Worm (Caenorhabditis elegans) whole organism, young adult: ENCODE data around the gene T26C11.4.

Experiments
- B0019.2 ChIP-seq: fragments of 200-800 bp; sonication (Bioruptor generic); conservative IDR thresholded peaks from 2 replicates; pipeline ENCODE4 v1.3.6; 2022; ENCODE audit warnings: missing genetic modification reagents, missing genetic modification characterization, missing compliant biosample characterization
- B0035.1 ChIP-seq: sonication (generic microtip); optimal IDR thresholded peaks from 2 replicates; lab custom pipeline; 2016; ENCODE audit warnings: missing genetic modification characterization, mild to moderate bottlenecking, missing compliant biosample characterization, missing genotype, missing genetic modification reagents
- B0336.3 ChIP-seq: fragments of 200-800 bp; sonication (Bioruptor generic); IDR thresholded peaks from 2 replicates; pipeline ENCODE4 v1.3.6; 2022; ENCODE audit warnings: missing genetic modification characterization, missing compliant biosample characterization
- C06A6.2 ChIP-seq: fragments of 200-800 bp; sonication (Bioruptor generic); conservative IDR thresholded peaks from 2 replicates; pipeline ENCODE4 v1.3.6; 2022; ENCODE audit warnings: missing genetic modification characterization, missing compliant biosample characterization
- F10E7.11 ChIP-seq: sonication (generic microtip); optimal IDR thresholded peaks from 2 replicates; lab custom pipeline; 2017; ENCODE audit warnings: mild to moderate bottlenecking, missing genetic modification characterization, moderate library complexity, missing compliant biosample characterization
- F33H1.4 ChIP-seq: fragments of 200-800 bp; sonication (Bioruptor generic); IDR thresholded peaks from 2 replicates; pipeline ENCODE4 v1.3.6; 2022; ENCODE audit warnings: missing genetic modification reagents, missing genetic modification characterization, missing compliant biosample characterization
- F52B5.7 ChIP-seq: sonication (generic microtip); optimal IDR thresholded peaks from 2 replicates; lab custom pipeline; 2016; ENCODE audit warnings: mild to moderate bottlenecking, missing genetic modification characterization, missing compliant biosample characterization
- F55B11.4 ChIP-seq: sonication (generic microtip); optimal IDR thresholded peaks from 2 replicates; lab custom pipeline; 2016; ENCODE audit warnings: missing compliant biosample characterization, missing genetic modification characterization, borderline replicate concordance; ENCODE audit not compliant: insufficient read depth
- F57C9.4 ChIP-seq: sonication (generic microtip); optimal IDR thresholded peaks from 2 replicates; lab custom pipeline; 2017; ENCODE audit warnings: mild to moderate bottlenecking, missing genetic modification characterization, missing compliant biosample characterization
- T26A5.8 ChIP-seq: sonication (generic microtip); optimal IDR thresholded peaks from 2 replicates; lab custom pipeline; 2016; ENCODE audit warnings: missing genetic modification characterization, missing compliant biosample characterization
- Y53G8AR.9 ChIP-seq: fragments of 200-800 bp; sonication (Bioruptor generic); conservative IDR thresholded peaks from 2 replicates; pipeline ENCODE4 v1.3.6; 2022; ENCODE audit warnings: missing genetic modification reagents, missing genetic modification characterization, missing compliant biosample characterization
- akir-1 ChIP-seq: fragments of 200-800 bp; sonication (Bioruptor generic); optimal IDR thresholded peaks from 2 replicates; lab custom pipeline; 2018; ENCODE audit warnings: mild to moderate bottlenecking, missing genetic modification characterization, moderate library complexity, missing compliant biosample characterization
- aptf-2 ChIP-seq: fragments of 200-800 bp; sonication (Bioruptor generic); conservative IDR thresholded peaks from 2 replicates; pipeline ENCODE4 v1.3.6; 2022; ENCODE audit warnings: missing genetic modification reagents, missing genetic modification characterization, missing compliant biosample characterization
- athp-1 ChIP-seq: sonication (generic microtip); optimal IDR thresholded peaks from 2 replicates; lab custom pipeline; 2017; ENCODE audit warnings: mild to moderate bottlenecking, missing genetic modification characterization, missing compliant biosample characterization
- attf-3 ChIP-seq: fragments of 200-800 bp; sonication (Bioruptor generic); conservative IDR thresholded peaks from 2 replicates; pipeline ENCODE4 v1.3.6; 2022; ENCODE audit warnings: missing genetic modification reagents, missing genetic modification characterization, missing compliant biosample characterization
- attf-6 ChIP-seq: fragments of 200-800 bp; sonication (Bioruptor generic); IDR thresholded peaks from 2 replicates; pipeline ENCODE4 v1.3.6; 2022; ENCODE audit warnings: missing genetic modification reagents, missing genetic modification characterization, missing compliant biosample characterization
- bed-1 ChIP-seq: fragments of 200-800 bp; sonication (Bioruptor generic); IDR thresholded peaks from 2 replicates; pipeline ENCODE4 v1.3.6; 2022; ENCODE audit warnings: missing genetic modification reagents, missing genetic modification characterization, missing compliant biosample characterization
- ceh-40 ChIP-seq: fragments of 200-800 bp; sonication (Bioruptor generic); IDR thresholded peaks from 2 replicates; pipeline ENCODE4 v1.3.6; 2022; ENCODE audit warnings: missing genetic modification characterization, missing compliant biosample characterization
- die-1 ChIP-seq: sonication (generic microtip); optimal IDR thresholded peaks from 2 replicates; lab custom pipeline; 2016; ENCODE audit warnings: missing genotype, mild to moderate bottlenecking, missing genetic modification characterization, missing compliant biosample characterization
- efl-1 ChIP-seq: fragments of 150-350 bp; optimal IDR thresholded peaks from 2 replicates; lab custom pipeline; 2014; ENCODE audit warnings: missing biosample characterization, missing genetic modification reagents, missing genetic modification characterization
- hlh-12 ChIP-seq: sonication (generic microtip); optimal IDR thresholded peaks from 2 replicates; lab custom pipeline; 2016; ENCODE audit warnings: missing genetic modification characterization, missing compliant biosample characterization
- hrde-1 ChIP-seq: sonication (generic microtip); optimal IDR thresholded peaks from 2 replicates; lab custom pipeline; 2016; ENCODE audit warnings: missing genetic modification characterization, mild to moderate bottlenecking, missing compliant biosample characterization, moderate library complexity, missing genotype, missing genetic modification reagents, borderline replicate concordance
- lir-1 ChIP-seq: fragments of 200-800 bp; sonication (Bioruptor generic); conservative IDR thresholded peaks from 2 replicates; pipeline ENCODE4 v1.3.6; 2022; ENCODE audit warnings: missing genetic modification reagents, missing genetic modification characterization, missing compliant biosample characterization
- lsy-27 ChIP-seq: sonication (generic microtip); optimal IDR thresholded peaks from 2 replicates; lab custom pipeline; 2017; ENCODE audit warnings: missing genetic modification characterization, mild to moderate bottlenecking, missing compliant biosample characterization, antibody characterized with exemption, missing genotype, borderline replicate concordance; ENCODE audit not compliant: insufficient read depth
- madf-3 ChIP-seq: fragments of 200-800 bp; sonication (Bioruptor generic); IDR thresholded peaks from 2 replicates; pipeline ENCODE4 v1.3.6; 2022; ENCODE audit warnings: missing genetic modification reagents, missing genetic modification characterization, missing compliant biosample characterization
- madf-8 ChIP-seq: fragments of 200-800 bp; sonication (Bioruptor generic); conservative IDR thresholded peaks from 2 replicates; pipeline ENCODE4 v1.3.6; 2022; ENCODE audit warnings: missing genetic modification reagents, missing genetic modification characterization, missing compliant biosample characterization
- mcd-1 ChIP-seq: fragments of 200-800 bp; sonication (Bioruptor generic); IDR thresholded peaks from 2 replicates; pipeline ENCODE4 v1.3.6; 2022; ENCODE audit warnings: missing genetic modification reagents, missing genetic modification characterization, missing compliant biosample characterization
- nfya-2 ChIP-seq: fragments of 200-800 bp; sonication (Bioruptor generic); IDR thresholded peaks from 2 replicates; pipeline ENCODE4 v1.3.6; 2022; ENCODE audit warnings: missing genetic modification reagents, missing genetic modification characterization, missing compliant biosample characterization
- nhr-90 ChIP-seq: sonication (generic microtip); optimal IDR thresholded peaks from 2 replicates; lab custom pipeline; 2016; ENCODE audit warnings: missing genotype, mild to moderate bottlenecking, missing genetic modification characterization, missing compliant biosample characterization
- pha-4 ChIP-seq: fragments of 150-350 bp; sonication (generic microtip); optimal IDR thresholded peaks from 2 replicates; lab custom pipeline; 2014; ENCODE audit warnings: missing biosample characterization, missing genetic modification reagents, missing genetic modification characterization
- rpc-1 ChIP-seq, 2 experiments: fragments of 150-350 bp in 1 of 2; sonication (generic microtip) in 1 of 2; optimal IDR thresholded peaks; 2 replicates each; lab custom pipeline; 2014 to 2018; ENCODE audit warnings: missing biosample characterization in 1 of 2, missing genetic modification characterization in 1 of 2, missing genetic modification reagents in 1 of 2, missing genotype in 1 of 2
- sdz-38 ChIP-seq: sonication (generic microtip); optimal IDR thresholded peaks from 2 replicates; lab custom pipeline; 2016; ENCODE audit warnings: missing genotype, missing genetic modification characterization, missing compliant biosample characterization
- sptf-2 ChIP-seq: fragments of 200-800 bp; sonication (Bioruptor generic); optimal IDR thresholded peaks from 2 replicates; lab custom pipeline; 2018; ENCODE audit warnings: mild to moderate bottlenecking, missing genetic modification characterization, missing compliant biosample characterization
- tbx-9 ChIP-seq: sonication (generic microtip); optimal IDR thresholded peaks from 2 replicates; lab custom pipeline; 2016; ENCODE audit warnings: borderline replicate concordance, missing genetic modification characterization, inconsistent platforms, missing compliant biosample characterization
- xnd-1 ChIP-seq: sonication (generic microtip); optimal IDR thresholded peaks from 2 replicates; lab custom pipeline; 2016; ENCODE audit warnings: missing genotype, missing genetic modification reagents, missing genetic modification characterization, missing compliant biosample characterization
- ztf-26 ChIP-seq: sonication (generic microtip); optimal IDR thresholded peaks from 2 replicates; lab custom pipeline; 2017; ENCODE audit warnings: missing genetic modification characterization, missing compliant biosample characterization
- ztf-3 ChIP-seq: fragments of 200-800 bp; sonication (Bioruptor generic); optimal IDR thresholded peaks from 2 replicates; lab custom pipeline; 2018; ENCODE audit warnings: mild to moderate bottlenecking, missing genetic modification characterization, missing compliant biosample characterization

T26C11.4 gene

ce11 chrX:1816106-1816505 lies 29.2 kb downstream of the T26C11.4 start, which contains the start of gene C14E2.7:
Gene C14E2.7 (plus strand): TSS chrX:1816406.
- TF ChIP-seq die-1 (tag; lab: Kevin White, UChicago) (no peak), xnd-1 (no peak), hrde-1 (tag; lab: Kevin White, UChicago) (no peak), aptf-2 (GFP tag; lab: Robert Waterston, UW) (no peak), B0336.3 (no peak)

- no peak for TF ChIP-seq aptf-2 (GFP tag; lab: Robert Waterston, UW)
- no peak for TF ChIP-seq F55B11.4 (tag; lab: Kevin White, UChicago)
- TF ChIP-seq attf-3: no peak
- no peak for TF ChIP-seq rpc-1 (optimal IDR thresholded peaks at IDR 0.05; lab: Kevin White, UChicago)
- TF ChIP-seq rpc-1 (tag; optimal IDR thresholded peaks at IDR 0.05; lab: Kevin White, UChicago): no peak
- TF ChIP-seq ztf-3 (GFP tag; lab: Kevin White, UChicago): no peak
- no peak for TF ChIP-seq efl-1 (GFP tag; lab: Kevin White, UChicago)
- no peak for TF ChIP-seq attf-6
- TF ChIP-seq nhr-90 (tag; lab: Kevin White, UChicago): no peak
- no peak for TF ChIP-seq ztf-26 (tag; lab: Kevin White, UChicago)
- no peak for TF ChIP-seq lsy-27
- TF ChIP-seq mcd-1 (GFP tag; lab: Robert Waterston, UW): no peak
- no peak for TF ChIP-seq madf-3 (GFP tag; lab: Robert Waterston, UW)
- TF ChIP-seq nfya-2 (GFP tag; lab: Robert Waterston, UW): no peak
- no peak for TF ChIP-seq B0035.1 (tag; lab: Kevin White, UChicago)
- TF ChIP-seq hlh-12 (tag; lab: Kevin White, UChicago): no peak
These were observed 33.9 kb downstream of the T26C11.4 start, which contains the start of gene C14E2.3 for ce11 chrX:1811436-1811835. Gene C14E2.3 (minus strand): TSS chrX:1811536.

ce11 chrX:1800980-1801506 lies 44.3 kb downstream of the T26C11.4 start, which contains the start of gene C14E2.11:
Gene C14E2.11 (plus strand): TSS chrX:1801456.
- no peak for TF ChIP-seq ceh-40 (GFP tag; lab: Robert Waterston, UW)
- TF ChIP-seq ztf-26 (tag; lab: Kevin White, UChicago): no peak
- TF ChIP-seq tbx-9 (tag; lab: Kevin White, UChicago): no peak
- no peak for TF ChIP-seq B0019.2 (GFP tag; lab: Robert Waterston, UW)
- TF ChIP-seq pha-4 (tag; lab: Kevin White, UChicago): no peak
- no peak for TF ChIP-seq F57C9.4

ce11 chrX:1798543-1798942 lies 46.8 kb downstream of the T26C11.4 start:
- TF ChIP-seq nhr-90 (tag; lab: Kevin White, UChicago) (no peak), pha-4 (tag; lab: Kevin White, UChicago) (no peak), madf-8 (GFP tag; lab: Robert Waterston, UW) (no peak), sdz-38 (no peak), Y53G8AR.9 (GFP tag; lab: Robert Waterston, UW) (no peak), T26A5.8 (no peak), sptf-2 (no peak), athp-1 (tag; lab: Kevin White, UChicago) (no peak), C06A6.2 (no peak), F52B5.7 (tag; lab: Kevin White, UChicago) (no peak), F33H1.4 (GFP tag; lab: Robert Waterston, UW) (no peak), akir-1 (GFP tag; lab: Kevin White, UChicago) (no peak), F10E7.11 (tag; lab: Kevin White, UChicago) (no peak), nfya-2 (GFP tag; lab: Robert Waterston, UW) (no peak), bed-1 (GFP tag; lab: Robert Waterston, UW) (no peak), lir-1 (GFP tag; lab: Robert Waterston, UW) (no peak)
